Fruit fly (Drosophila melanogaster) whole organism, embryonic: Measurements from ENCODE around the gene CG33721.

ENCODE experiments used
- CG13287 ChIP-seq: fragments of 200-800 bp; sonication (Bioruptor generic); IDR thresholded peaks from 2 replicates; pipeline ENCODE4 v1.3.6; 2022; ENCODE audit warnings: missing biosample characterization, missing genetic modification characterization; ENCODE audit not compliant: partially characterized antibody
- CG17359 ChIP-seq: fragments of 200-800 bp; sonication (Bioruptor generic); optimal IDR thresholded peaks from 3 replicates; lab custom pipeline; 2018; ENCODE audit warnings: missing biosample characterization, mild to moderate bottlenecking, missing genetic modification characterization, moderate library complexity
- CG2712 ChIP-seq: fragments of 200-800 bp; optimal IDR thresholded peaks from 3 replicates; lab custom pipeline; 2019; ENCODE audit warnings: missing biosample characterization, mild to moderate bottlenecking, missing genetic modification characterization, moderate library complexity
- CG34224 ChIP-seq: fragments of 200-800 bp; sonication (Bioruptor generic); IDR thresholded peaks from 3 replicates; pipeline ENCODE4 v1.3.6; 2022; ENCODE audit warnings: missing biosample characterization, missing genetic modification characterization; ENCODE audit not compliant: partially characterized antibody
- CG7963 ChIP-seq: fragments of 200-800 bp; sonication (Bioruptor generic); IDR thresholded peaks from 3 replicates; pipeline ENCODE4 v1.3.6; 2022; ENCODE audit warnings: missing biosample characterization, missing genetic modification characterization; ENCODE audit not compliant: partially characterized antibody
- D ChIP-seq, 2 experiments: fragments of 200-800 bp in 1 of 2; fragments of >200 bp in 1 of 2; sonication (Bioruptor generic) in 1 of 2; optimal IDR thresholded peaks; 2 replicates in 1 of 2; 3 replicates in 1 of 2; lab custom pipeline; 2017; ENCODE audit warnings: mild to moderate bottlenecking in 1 of 2, missing biosample characterization in 1 of 2, missing genetic modification characterization in 1 of 2, missing genetic modification reagents in 1 of 2
- Dll ChIP-seq: fragments of 200-800 bp; sonication (Bioruptor generic); IDR thresholded peaks from 4 replicates; pipeline ENCODE4 v1.3.6; 2022; ENCODE audit warnings: missing biosample characterization, missing genetic modification characterization; ENCODE audit not compliant: partially characterized antibody
- Dp ChIP-seq: fragments of 200-800 bp; sonication (Bioruptor generic); optimal IDR thresholded peaks from 2 replicates; lab custom pipeline; 2018; ENCODE audit warnings: missing biosample characterization, mild to moderate bottlenecking, missing genetic modification characterization, moderate library complexity
- amos ChIP-seq: fragments of 200-800 bp; sonication (Bioruptor generic); IDR thresholded peaks from 2 replicates; pipeline ENCODE4 v1.3.6; 2022; ENCODE audit warnings: missing biosample characterization, missing genetic modification characterization; ENCODE audit not compliant: partially characterized antibody
- cas ChIP-seq: fragments of 200-800 bp; sonication (Bioruptor generic); IDR thresholded peaks from 2 replicates; pipeline ENCODE4 v1.3.6; 2022; ENCODE audit warnings: missing biosample characterization, missing genetic modification characterization
- hkb ChIP-seq, 2 experiments: fragments of 200-800 bp in 1 of 2; fragments of >200 bp in 1 of 2; sonication (Bioruptor generic) in 1 of 2; IDR thresholded peaks in 1 of 2; optimal IDR thresholded peaks in 1 of 2; 2 replicates each; pipeline versions ENCODE4 v1.3.6 to Lab custom; 2017 to 2022; ENCODE audit warnings: missing biosample characterization in 1 of 2, missing genetic modification characterization in 1 of 2
- hth ChIP-seq: fragments of >200 bp; optimal IDR thresholded peaks from 2 replicates; lab custom pipeline; 2017; ENCODE audit warnings: inconsistent platforms
- inv ChIP-seq: fragments of 200-800 bp; sonication (Bioruptor generic); IDR thresholded peaks from 2 replicates; pipeline ENCODE4 v1.3.6; 2022; ENCODE audit warnings: missing biosample characterization, missing genetic modification characterization; ENCODE audit not compliant: partially characterized antibody
- knrl ChIP-seq: fragments of 200-800 bp; sonication (Bioruptor generic); IDR thresholded peaks from 3 replicates; pipeline ENCODE4 v1.3.6; 2022; ENCODE audit warnings: missing biosample characterization, missing genetic modification characterization; ENCODE audit not compliant: partially characterized antibody
- nerfin-2 ChIP-seq: fragments of 200-800 bp; sonication (Bioruptor generic); IDR thresholded peaks from 2 replicates; pipeline ENCODE4 v1.3.6; 2022; ENCODE audit warnings: missing biosample characterization, missing genetic modification characterization; ENCODE audit not compliant: partially characterized antibody
- sna ChIP-seq: fragments of 200-800 bp; sonication (Bioruptor generic); IDR thresholded peaks from 2 replicates; pipeline ENCODE4 v1.3.6; 2022; ENCODE audit warnings: missing biosample characterization, missing genetic modification characterization; ENCODE audit not compliant: partially characterized antibody
- yki ChIP-seq: fragments of >200 bp; optimal IDR thresholded peaks from 3 replicates; lab custom pipeline; 2018

Gene CG33721

DNA sequence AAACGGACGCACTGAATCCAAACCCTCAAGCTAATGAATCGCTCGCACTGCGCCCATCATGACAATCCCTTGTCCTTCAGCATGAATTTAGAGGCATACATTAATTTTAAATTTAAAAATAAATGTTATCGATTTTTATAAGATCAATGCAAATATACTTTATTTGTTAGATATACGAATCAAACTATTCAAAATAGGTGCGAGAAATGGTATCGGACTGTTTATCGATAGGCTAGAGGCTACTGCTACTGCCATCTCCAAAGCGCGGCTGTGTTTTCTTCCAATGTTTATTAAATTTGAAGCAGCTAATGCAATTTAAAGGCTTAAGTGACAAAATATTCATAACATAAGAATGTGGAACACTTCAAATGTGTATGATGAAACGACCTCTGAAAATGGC, 50.2 kb downstream of the CG33721 start, which contains the start of gene CG43342 (continued):
- TF ChIP-seq CG34224 (GFP tag; lab: Robert Waterston, UW): peak; percentile 84
- TF ChIP-seq inv (GFP tag; lab: Robert Waterston, UW): peak; percentile 49; the same call in 1 of the 2 replicates
- no peak for TF ChIP-seq cas (GFP tag; lab: Robert Waterston, UW)
- no peak for TF ChIP-seq yki
- TF ChIP-seq CG13287: peak; percentile 85
- peak; percentile 68; the same call in 2 of the 3 replicates for TF ChIP-seq knrl (GFP tag; lab: Robert Waterston, UW)
- TF ChIP-seq CG2712 (tag; lab: Kevin White, UChicago): peak; percentile 46
- TF ChIP-seq CG17359 (tag; lab: Kevin White, UChicago): no peak
- peak; percentile 82 for TF ChIP-seq Dll (GFP tag; lab: Robert Waterston, UW)
- peak; percentile 84 for TF ChIP-seq CG7963
- TF ChIP-seq sna (GFP tag; lab: Robert Waterston, UW): peak; percentile 81
- no peak for TF ChIP-seq hkb (optimal IDR thresholded peaks at IDR 0.05; lab: Kevin White, UChicago)
- TF ChIP-seq hkb (GFP tag; IDR thresholded peaks at IDR 0.05; lab: Robert Waterston, UW): no peak
- TF ChIP-seq D (optimal IDR thresholded peaks at IDR 0.05; lab: Kevin White, UChicago): no peak
- no peak for TF ChIP-seq D (GFP tag; optimal IDR thresholded peaks at IDR 0.05; lab: Kevin White, UChicago)
- TF ChIP-seq amos (GFP tag; lab: Robert Waterston, UW): peak; percentile 77
- TF ChIP-seq nerfin-2: peak; percentile 85
- TF ChIP-seq Dp: peak; percentile 74
- no peak for TF ChIP-seq hth (lab: Kevin White, UChicago)
